Fruit fly (Drosophila melanogaster): ENCODE data around the gene CG12065.

DNA sequence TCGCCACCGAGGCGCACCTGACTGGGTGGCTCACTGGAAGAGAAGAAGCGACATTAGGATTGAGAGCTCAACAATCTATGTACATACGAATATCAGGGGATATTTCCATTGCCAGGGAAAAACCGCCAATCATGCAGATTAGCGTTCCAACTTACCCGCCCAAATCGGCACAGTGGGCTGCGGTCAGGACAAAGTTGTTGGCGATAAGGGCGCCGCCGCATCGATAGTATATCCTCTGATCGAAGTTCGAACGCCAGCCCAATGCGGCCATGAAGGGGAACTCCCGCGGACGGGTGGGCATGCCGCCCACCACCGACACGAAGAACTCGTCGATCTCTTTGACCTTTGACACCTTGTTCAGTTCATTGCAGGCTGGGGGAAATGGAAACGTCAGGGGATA, 2.2 kb upstream of the CG12065 start:
- TF ChIP-seq Sin3A (optimal IDR thresholded peaks at IDR 0.05) (no peak), h (optimal IDR thresholded peaks at IDR 0.05) (no peak)

All from Kc167 (cell line).